Fruit fly (Drosophila melanogaster) whole organism, embryonic: ENCODE data around the gene CG3198.

ENCODE experiments used
- Adf1 ChIP-seq: fragments of 200-800 bp; sonication (Bioruptor generic); IDR thresholded peaks from 2 replicates; pipeline ENCODE4 v1.3.6; 2022; ENCODE audit warnings: missing biosample characterization, missing genetic modification characterization
- BEAF-32 ChIP-seq: fragments of 200-800 bp; sonication (Bioruptor generic); optimal IDR thresholded peaks from 3 replicates; lab custom pipeline; 2017; ENCODE audit warnings: missing biosample characterization, missing genetic modification characterization, mild to moderate bottlenecking, moderate library complexity, missing genetic modification reagents
- C15 ChIP-seq: fragments of 200-800 bp; sonication (Bioruptor generic); IDR thresholded peaks from 3 replicates; pipeline ENCODE4 v1.3.6; 2022; ENCODE audit warnings: missing biosample characterization, missing genetic modification characterization
- CG10462 ChIP-seq: fragments of 200-800 bp; sonication (Bioruptor generic); optimal IDR thresholded peaks from 2 replicates; lab custom pipeline; 2016; ENCODE audit warnings: missing biosample characterization, missing genetic modification characterization
- CG13123 ChIP-seq: fragments of 200-800 bp; sonication (Bioruptor generic); optimal IDR thresholded peaks from 2 replicates; lab custom pipeline; 2016; ENCODE audit warnings: missing biosample characterization, missing genetic modification characterization
- CG13287 ChIP-seq: fragments of 200-800 bp; sonication (Bioruptor generic); IDR thresholded peaks from 2 replicates; pipeline ENCODE4 v1.3.6; 2022; ENCODE audit warnings: missing biosample characterization, missing genetic modification characterization; ENCODE audit not compliant: partially characterized antibody
- CG13424 ChIP-seq: fragments of 200-800 bp; sonication (Bioruptor generic); optimal IDR thresholded peaks from 2 replicates; lab custom pipeline; 2019; ENCODE audit warnings: missing biosample characterization, mild to moderate bottlenecking, missing genetic modification characterization, moderate library complexity
- CG13775 ChIP-seq: fragments of 200-800 bp; sonication (Bioruptor generic); optimal IDR thresholded peaks from 3 replicates; lab custom pipeline; 2017; ENCODE audit warnings: missing biosample characterization, mild to moderate bottlenecking, missing genetic modification characterization
- CG14014 ChIP-seq: fragments of 200-800 bp; sonication (Bioruptor generic); IDR thresholded peaks from 2 replicates; pipeline ENCODE4 v1.3.6; 2022; ENCODE audit warnings: missing biosample characterization, missing genetic modification characterization
- CG14667 ChIP-seq: fragments of 200-800 bp; sonication (Bioruptor generic); IDR thresholded peaks from 2 replicates; pipeline ENCODE4 v1.3.6; 2022; ENCODE audit warnings: missing biosample characterization, missing genetic modification characterization
- CG1602 ChIP-seq: fragments of 200-800 bp; sonication (Bioruptor generic); optimal IDR thresholded peaks from 3 replicates; lab custom pipeline; 2016; ENCODE audit warnings: missing biosample characterization, missing genetic modification characterization
- CG1647 ChIP-seq: fragments of 200-800 bp; sonication (Bioruptor generic); optimal IDR thresholded peaks from 3 replicates; lab custom pipeline; 2016; ENCODE audit warnings: missing biosample characterization, missing genetic modification characterization
- CG16863 ChIP-seq: fragments of 200-800 bp; sonication (Bioruptor generic); optimal IDR thresholded peaks from 3 replicates; lab custom pipeline; 2016; ENCODE audit warnings: missing biosample characterization, missing genetic modification characterization
- CG2129 ChIP-seq: fragments of 200-800 bp; sonication (Bioruptor generic); IDR thresholded peaks from 2 replicates; pipeline ENCODE4 v1.3.6; 2022; ENCODE audit warnings: missing biosample characterization, missing genetic modification characterization; ENCODE audit not compliant: partially characterized antibody
- CG2199 ChIP-seq: fragments of 200-800 bp; sonication (Bioruptor generic); IDR thresholded peaks from 3 replicates; pipeline ENCODE4 v1.3.6; 2022; ENCODE audit warnings: missing biosample characterization, missing genetic modification characterization
- CG3726 ChIP-seq: fragments of 200-800 bp; sonication (Bioruptor generic); IDR thresholded peaks from 3 replicates; pipeline ENCODE4, ENCODE4 v1.3.6; 2022; ENCODE audit warnings: missing biosample characterization, missing genetic modification characterization
- CG6689 ChIP-seq: fragments of 200-800 bp; sonication (Bioruptor generic); IDR thresholded peaks from 2 replicates; pipeline ENCODE4 v1.3.6; 2022; ENCODE audit warnings: missing biosample characterization, missing genetic modification characterization
- CG8089 ChIP-seq: fragments of 200-800 bp; sonication (Bioruptor generic); optimal IDR thresholded peaks from 3 replicates; lab custom pipeline; 2016; ENCODE audit warnings: missing biosample characterization, missing genetic modification characterization
- CG9609 ChIP-seq: fragments of 200-800 bp; sonication (Bioruptor generic); optimal IDR thresholded peaks from 3 replicates; lab custom pipeline; 2016; ENCODE audit warnings: missing biosample characterization, missing genetic modification characterization
- D19B ChIP-seq: fragments of 200-800 bp; sonication (Bioruptor generic); optimal IDR thresholded peaks from 2 replicates; lab custom pipeline; 2017; ENCODE audit warnings: missing biosample characterization, mild to moderate bottlenecking, missing genetic modification characterization
- Doc3 ChIP-seq: fragments of 200-800 bp; sonication (Bioruptor generic); IDR thresholded peaks from 3 replicates; pipeline ENCODE4 v1.3.6; 2022; ENCODE audit warnings: missing biosample characterization, missing genetic modification characterization; ENCODE audit not compliant: partially characterized antibody
- Dref ChIP-seq: fragments of 200-800 bp; sonication (Bioruptor generic); IDR thresholded peaks from 2 replicates; pipeline ENCODE4 v1.3.6; 2022; ENCODE audit warnings: missing biosample characterization, missing genetic modification characterization
- Hey ChIP-seq: fragments of 200-800 bp; sonication (Bioruptor generic); optimal IDR thresholded peaks from 3 replicates; lab custom pipeline; 2018; ENCODE audit warnings: missing biosample characterization, mild to moderate bottlenecking, missing genetic modification characterization
- HmgD ChIP-seq: fragments of 200-800 bp; sonication (Bioruptor generic); optimal IDR thresholded peaks from 3 replicates; lab custom pipeline; 2016; ENCODE audit warnings: missing biosample characterization, missing genetic modification characterization
- Hr51 ChIP-seq, 2 experiments: fragments of 200-800 bp; sonication (Bioruptor generic); optimal IDR thresholded peaks; 2 replicates in 1 of 2; 3 replicates in 1 of 2; lab custom pipeline; 2016 to 2018; ENCODE audit warnings: missing biosample characterization in 2 of 2, missing genetic modification characterization in 2 of 2, mild to moderate bottlenecking in 1 of 2, moderate library complexity in 1 of 2
- PHDP ChIP-seq: fragments of 200-800 bp; sonication (Bioruptor generic); optimal IDR thresholded peaks from 3 replicates; lab custom pipeline; 2018; ENCODE audit warnings: missing biosample characterization, mild to moderate bottlenecking, missing genetic modification characterization, moderate library complexity
- aop ChIP-seq: fragments of 200-800 bp; sonication (Bioruptor generic); IDR thresholded peaks from 2 replicates; pipeline ENCODE4 v1.3.6; 2022; ENCODE audit warnings: missing biosample characterization, missing genetic modification characterization
- ap ChIP-seq: fragments of 200-800 bp; sonication (Bioruptor generic); IDR thresholded peaks from 2 replicates; pipeline ENCODE4 v1.3.6; 2022; ENCODE audit warnings: missing biosample characterization, missing genetic modification characterization
- ara ChIP-seq: fragments of 200-800 bp; sonication (Bioruptor generic); IDR thresholded peaks from 2 replicates; pipeline ENCODE4 v1.3.6; 2022; ENCODE audit warnings: missing biosample characterization, missing genetic modification characterization
- ato ChIP-seq: fragments of 200-800 bp; sonication (Bioruptor generic); IDR thresholded peaks from 2 replicates; pipeline ENCODE4 v1.3.6; 2022; ENCODE audit warnings: missing biosample characterization, missing genetic modification characterization; ENCODE audit not compliant: partially characterized antibody
- bsh ChIP-seq, 2 experiments: fragments of 200-800 bp; sonication (Bioruptor generic); optimal IDR thresholded peaks; 2 replicates each; lab custom pipeline; 2017 to 2018; ENCODE audit warnings: mild to moderate bottlenecking in 2 of 2, missing biosample characterization in 2 of 2, missing genetic modification characterization in 2 of 2, moderate library complexity in 1 of 2
- cg ChIP-seq: fragments of 200-800 bp; sonication (Bioruptor generic); optimal IDR thresholded peaks from 3 replicates; lab custom pipeline; 2019; ENCODE audit warnings: missing biosample characterization, mild to moderate bottlenecking, missing genetic modification characterization, moderate library complexity
- dmrt11E ChIP-seq: fragments of 200-800 bp; sonication (Bioruptor generic); optimal IDR thresholded peaks from 3 replicates; lab custom pipeline; 2018; ENCODE audit warnings: missing biosample characterization, mild to moderate bottlenecking, missing genetic modification characterization, moderate library complexity
- fd96Cb ChIP-seq: fragments of 200-800 bp; sonication (Bioruptor generic); optimal IDR thresholded peaks from 2 replicates; lab custom pipeline; 2018; ENCODE audit warnings: missing biosample characterization, mild to moderate bottlenecking, missing genetic modification characterization, moderate library complexity
- fu2 ChIP-seq: fragments of 200-800 bp; sonication (Bioruptor generic); optimal IDR thresholded peaks from 2 replicates; lab custom pipeline; 2016; ENCODE audit warnings: missing biosample characterization, missing genetic modification characterization
- gcm2 ChIP-seq: fragments of 200-800 bp; sonication (Bioruptor generic); optimal IDR thresholded peaks from 2 replicates; lab custom pipeline; 2016; ENCODE audit warnings: missing biosample characterization, missing genetic modification characterization
- grn ChIP-seq: fragments of 200-800 bp; sonication (Bioruptor generic); optimal IDR thresholded peaks from 3 replicates; lab custom pipeline; 2017; ENCODE audit warnings: missing biosample characterization, missing genetic modification characterization
- insv ChIP-seq, 2 experiments: fragments of 200-800 bp; sonication (Bioruptor generic); optimal IDR thresholded peaks; 3 replicates each; lab custom pipeline; 2016 to 2018; ENCODE audit warnings: missing biosample characterization in 2 of 2, missing genetic modification characterization in 2 of 2
- knrl ChIP-seq: fragments of 200-800 bp; sonication (Bioruptor generic); IDR thresholded peaks from 3 replicates; pipeline ENCODE4 v1.3.6; 2022; ENCODE audit warnings: missing biosample characterization, missing genetic modification characterization; ENCODE audit not compliant: partially characterized antibody
- mam ChIP-seq: fragments of 200-800 bp; sonication (Bioruptor generic); optimal IDR thresholded peaks from 3 replicates; lab custom pipeline; 2016; ENCODE audit warnings: missing biosample characterization, missing genetic modification characterization
- nerfin-1 ChIP-seq: fragments of 200-800 bp; sonication (Bioruptor generic); optimal IDR thresholded peaks from 3 replicates; lab custom pipeline; 2019; ENCODE audit warnings: missing biosample characterization, mild to moderate bottlenecking, missing genetic modification characterization, moderate library complexity
- org-1 ChIP-seq: fragments of 200-800 bp; sonication (Bioruptor generic); optimal IDR thresholded peaks from 2 replicates; lab custom pipeline; 2017; ENCODE audit warnings: missing biosample characterization, missing genetic modification characterization
- ranshi ChIP-seq: fragments of 200-800 bp; sonication (Bioruptor generic); IDR thresholded peaks from 2 replicates; pipeline ENCODE4 v1.3.6; 2022; ENCODE audit warnings: missing biosample characterization, missing genetic modification characterization
- row ChIP-seq: fragments of 200-800 bp; sonication (Bioruptor generic); IDR thresholded peaks from 3 replicates; pipeline ENCODE4 v1.3.6; 2022; ENCODE audit warnings: missing biosample characterization, missing genetic modification characterization
- sd ChIP-seq: fragments of 200-800 bp; sonication (Bioruptor generic); optimal IDR thresholded peaks from 3 replicates; lab custom pipeline; 2018; ENCODE audit warnings: missing biosample characterization, mild to moderate bottlenecking, missing genetic modification characterization, moderate library complexity
- sens ChIP-seq: fragments of 200-800 bp; sonication (Bioruptor generic); peaks from one replicate; lab custom pipeline; 2016; ENCODE audit warnings: missing biosample characterization, missing genetic modification characterization
- toy ChIP-seq: fragments of 200-800 bp; sonication (Bioruptor generic); IDR thresholded peaks from 2 replicates; pipeline ENCODE4 v1.3.6; 2022; ENCODE audit warnings: missing biosample characterization, missing genetic modification characterization
- wek ChIP-seq: fragments of 200-800 bp; sonication (Bioruptor generic); optimal IDR thresholded peaks from 3 replicates; lab custom pipeline; 2018; ENCODE audit warnings: missing biosample characterization, mild to moderate bottlenecking, missing genetic modification characterization, moderate library complexity
- z ChIP-seq: fragments of 200-800 bp; sonication (Bioruptor generic); IDR thresholded peaks from 3 replicates; pipeline ENCODE4 v1.3.6; 2022; ENCODE audit warnings: missing biosample characterization, missing genetic modification characterization
- zen ChIP-seq: fragments of 200-800 bp; sonication (Bioruptor generic); optimal IDR thresholded peaks from 3 replicates; lab custom pipeline; 2018; ENCODE audit warnings: missing biosample characterization, mild to moderate bottlenecking, missing genetic modification characterization, moderate library complexity
- zf30C ChIP-seq: fragments of 200-800 bp; sonication (Bioruptor generic); optimal IDR thresholded peaks from 3 replicates; lab custom pipeline; 2018; ENCODE audit warnings: missing biosample characterization, mild to moderate bottlenecking, missing genetic modification characterization

Gene CG3198

dm6 chrX:6696467-6696866, 22.7 kb upstream of the CG3198 start (continued):
- TF ChIP-seq z (GFP tag; lab: Robert Waterston, UW) (no peak), gcm2 (GFP tag; lab: Kevin White, UChicago) (peak; percentile 51), org-1 (GFP tag; lab: Kevin White, UChicago) (peak; percentile 68), CG1602 (GFP tag; lab: Kevin White, UChicago) (peak; percentile 8), CG2129 (GFP tag; lab: Robert Waterston, UW) (no peak), wek (no peak), CG13287 (no peak), CG16863 (peak; percentile 62), Doc3 (GFP tag; lab: Robert Waterston, UW) (no peak), Hey (tag; lab: Kevin White, UChicago) (no peak), aop (no peak), mam (GFP tag; lab: Kevin White, UChicago) (peak; percentile 53), CG14667 (GFP tag; lab: Robert Waterston, UW) (peak; percentile 51), BEAF-32 (no peak), sens (GFP tag; lab: Kevin White, UChicago) (peak; percentile 88), zf30C (no peak), HmgD (GFP tag; lab: Kevin White, UChicago) (peak; percentile 30), insv (GFP tag; optimal IDR thresholded peaks at IDR 0.05; lab: Kevin White, UChicago) (peak in 1 of 2 experiments; percentile 31), Dref (GFP tag; lab: Robert Waterston, UW) (no peak), fu2 (GFP tag; lab: Kevin White, UChicago) (peak; percentile 22), nerfin-1 (tag; lab: Kevin White, UChicago) (peak; percentile 63), grn (GFP tag; lab: Kevin White, UChicago) (no peak), C15 (no peak), fd96Cb (tag; lab: Kevin White, UChicago) (peak; percentile 15), bsh (GFP tag; optimal IDR thresholded peaks at IDR 0.05; lab: Kevin White, UChicago) (peak; percentile 61 to 74), CG13424 (tag; lab: Kevin White, UChicago) (peak; percentile 80), CG9609 (peak; percentile 22), D19B (peak; percentile 59), CG3726 (GFP tag; lab: Robert Waterston, UW) (peak; percentile 46; the same call in 1 of the 3 replicates), dmrt11E (peak; percentile 34), Hr51 (GFP tag; optimal IDR thresholded peaks at IDR 0.05; lab: Kevin White, UChicago) (peak; percentile 32 to 71), zen (tag; lab: Kevin White, UChicago) (no peak), ap (GFP tag; lab: Robert Waterston, UW) (peak; percentile 48), knrl (GFP tag; lab: Robert Waterston, UW) (no peak), ranshi (GFP tag; lab: Robert Waterston, UW) (peak; percentile 71), CG14014 (GFP tag; lab: Robert Waterston, UW) (peak; percentile 69; the same call in 1 of the 2 replicates), CG2199 (GFP tag; lab: Robert Waterston, UW) (no peak), ara (GFP tag; lab: Robert Waterston, UW) (peak; percentile 65; the same call in 1 of the 2 replicates), CG13775 (peak; percentile 69), row (GFP tag; lab: Robert Waterston, UW) (peak; percentile 85), ato (no peak), toy (no peak), PHDP (tag; lab: Kevin White, UChicago) (peak; percentile 79), CG6689 (GFP tag; lab: Robert Waterston, UW) (peak; percentile 66), CG13123 (GFP tag; lab: Kevin White, UChicago) (no peak), CG10462 (GFP tag; lab: Kevin White, UChicago) (peak; percentile 14), sd (tag; lab: Kevin White, UChicago) (peak; percentile 17), Adf1 (no peak), CG1647 (GFP tag; lab: Kevin White, UChicago) (peak; percentile 39), cg (peak; percentile 35), CG8089 (peak; percentile 29)
